Worm (Caenorhabditis elegans): ENCODE results near the gene nlp-20.

ce11 chrIV:7692451-7692850, 49.6 kb upstream of the nlp-20 start:
- no peak for TF ChIP-seq dao-5 (tag; optimal IDR thresholded peaks at IDR 0.05)
- no peak for TF ChIP-seq W03F9.2 (tag; optimal IDR thresholded peaks at IDR 0.05)
- TF ChIP-seq him-1 (tag; optimal IDR thresholded peaks at IDR 0.05), result no peak
